Fruit fly (Drosophila melanogaster): ENCODE results near the gene CG32532.

dm6 chrX:19495611-19496583, 51.4 kb downstream of the CG32532 start:
- TF ChIP-seq usp (GFP tag; optimal IDR thresholded peaks at IDR 0.05) (no peak), Vsx2 (GFP tag; optimal IDR thresholded peaks at IDR 0.05; ENCODE audit: partially characterized antibody) (no peak), lola (GFP tag; optimal IDR thresholded peaks at IDR 0.05) (no peak), brk (GFP tag; optimal IDR thresholded peaks at IDR 0.05) (no peak), OdsH (GFP tag; optimal IDR thresholded peaks at IDR 0.05) (peak; percentile 26), GATAd (GFP tag; optimal IDR thresholded peaks at IDR 0.05) (no peak), jim (GFP tag; optimal IDR thresholded peaks at IDR 0.05) (no peak), N (GFP tag; optimal IDR thresholded peaks at IDR 0.05) (peak; percentile 76), psq (GFP tag; optimal IDR thresholded peaks at IDR 0.05) (no peak), ey (GFP tag; optimal IDR thresholded peaks at IDR 0.05) (peak; percentile 54), pan (optimal IDR thresholded peaks at IDR 0.05) (no peak), h (GFP tag; optimal IDR thresholded peaks at IDR 0.05) (peak; percentile 18), Dfd (GFP tag; optimal IDR thresholded peaks at IDR 0.05) (no peak)
